Worm (Caenorhabditis elegans): ENCODE data around the gene rnh-2.

- TF ChIP-seq B0035.1 (tag; optimal IDR thresholded peaks at IDR 0.05) (no peak), nhr-27 (tag; optimal IDR thresholded peaks at IDR 0.05) (no peak), him-1 (tag; optimal IDR thresholded peaks at IDR 0.05) (no peak), tbx-9 (tag; optimal IDR thresholded peaks at IDR 0.05; ENCODE audit: borderline replicate concordance) (no peak), unc-62 (GFP tag; optimal IDR thresholded peaks at IDR 0.05) (no peak), ztf-3 (GFP tag; optimal IDR thresholded peaks at IDR 0.05) (no peak), nfya-1 (tag; optimal IDR thresholded peaks at IDR 0.05; ENCODE audit: borderline replicate concordance, insufficient read depth) (no peak), chd-7 (tag; optimal IDR thresholded peaks at IDR 0.05) (no peak), pbrm-1 (GFP tag; IDR thresholded peaks at IDR 0.05) (no peak), egl-44 (GFP tag; IDR thresholded peaks at IDR 0.05) (no peak), ceh-100 (GFP tag; IDR thresholded peaks at IDR 0.05) (no peak), F57C9.4 (tag; optimal IDR thresholded peaks at IDR 0.05) (no peak)
Observed at ce11 chrII:8499021-8499420, 17.9 kb upstream of the rnh-2 start.
